Worm (Caenorhabditis elegans): ENCODE results near the gene cyp-35C1.

The cyp-35C1 gene

DNA sequence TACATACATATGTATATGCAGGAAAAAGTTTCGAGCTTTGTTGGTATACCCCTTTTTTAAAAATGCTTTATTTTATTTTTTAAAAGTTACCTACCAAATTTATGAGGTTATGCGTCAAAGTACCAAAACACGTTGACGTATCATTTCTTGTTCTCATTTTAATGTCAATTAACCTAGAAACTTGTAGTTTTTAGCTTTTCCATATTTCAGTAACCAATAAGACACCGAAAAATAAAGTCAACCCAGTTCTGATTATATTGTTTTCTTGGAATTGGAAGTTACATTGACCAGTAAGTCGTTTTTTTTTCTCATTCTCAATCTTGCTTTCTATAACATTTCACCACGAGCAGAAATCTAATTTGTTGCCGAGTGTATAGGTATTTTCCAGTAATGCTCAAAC is 38.6 kb upstream of the cyp-35C1 start, which contains the start of gene srw-145:
srw-145 (plus strand) TSS at position 301 of the 400 bp plus-strand sequence.
- no peak for TF ChIP-seq sdz-12 (GFP tag; optimal IDR thresholded peaks at IDR 0.05)
- TF ChIP-seq dmd-6 (GFP tag; IDR thresholded peaks at IDR 0.05) = no peak
- no peak for TF ChIP-seq gei-8 (GFP tag; optimal IDR thresholded peaks at IDR 0.05)
- no peak for TF ChIP-seq dmd-9 (GFP tag; IDR thresholded peaks at IDR 0.05)
- no peak for TF ChIP-seq mdt-29 (GFP tag; IDR thresholded peaks at IDR 0.05)
- TF ChIP-seq aha-1 (tag) = peak; percentile 41
- no peak for TF ChIP-seq zag-1 (tag; optimal IDR thresholded peaks at IDR 0.05)
- TF ChIP-seq ctbp-1 (GFP tag; IDR thresholded peaks at IDR 0.05) = no peak
- TF ChIP-seq nhr-11 (tag; optimal IDR thresholded peaks at IDR 0.05) = peak; percentile 6
- TF ChIP-seq ZK546.5 (tag; optimal IDR thresholded peaks at IDR 0.05) = no peak
- no peak for TF ChIP-seq hif-1 (tag; optimal IDR thresholded peaks at IDR 0.05)
- TF ChIP-seq ceh-20 (GFP tag; IDR thresholded peaks at IDR 0.05) = no peak

DNA sequence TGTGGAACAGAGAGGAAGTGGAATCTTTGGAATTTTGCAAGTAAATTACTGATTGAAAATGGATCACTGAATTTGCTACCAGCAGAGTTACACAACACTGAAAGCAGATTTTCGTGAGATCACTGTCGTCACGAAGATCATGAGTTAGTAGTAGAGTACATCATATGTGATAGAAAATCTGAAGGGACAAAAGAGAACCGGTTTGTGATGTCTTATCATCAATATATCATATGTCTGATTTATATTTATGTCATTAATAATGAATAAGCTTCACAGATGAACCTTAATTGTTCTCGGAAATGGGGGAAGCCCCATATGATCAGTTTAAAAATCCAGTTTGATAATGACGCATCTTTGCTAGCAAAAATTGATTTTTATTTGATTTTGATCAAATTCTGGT is 37.8 kb upstream of the cyp-35C1 start:
- TF ChIP-seq mdl-1 (tag; optimal IDR thresholded peaks at IDR 0.05) = peak in 1 of 2 experiments; percentile 44
- no peak for TF ChIP-seq snpc-4 (tag; optimal IDR thresholded peaks at IDR 0.05)
- peak; percentile 70 for TF ChIP-seq hlh-30 (tag; optimal IDR thresholded peaks at IDR 0.05; ENCODE audit: insufficient read depth)
- TF ChIP-seq nhr-28 (tag; optimal IDR thresholded peaks at IDR 0.05) = peak; percentile 33
- TF ChIP-seq aha-1 (tag) = peak; percentile 23
- TF ChIP-seq zip-2 (tag; optimal IDR thresholded peaks at IDR 0.05) = no peak

DNA sequence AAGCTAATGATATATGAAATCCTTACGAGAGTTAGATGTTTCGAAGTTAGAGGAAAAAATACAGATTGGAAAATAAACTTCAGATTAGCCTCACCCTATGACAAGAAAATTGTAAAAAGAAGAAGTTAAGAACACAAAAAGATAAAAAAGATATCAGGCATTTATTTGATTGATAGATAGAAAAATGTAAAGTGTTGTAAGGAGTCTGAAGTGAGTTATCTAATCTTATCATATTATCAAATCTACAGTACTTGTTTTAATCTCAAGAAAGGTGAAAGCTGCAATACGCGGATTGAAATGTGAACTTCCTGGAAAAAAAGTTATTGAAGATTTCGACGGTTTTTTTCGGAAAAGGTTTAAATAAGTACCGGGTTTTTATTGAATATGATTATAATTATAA is 37.1 kb upstream of the cyp-35C1 start:
- TF ChIP-seq gei-8 (GFP tag; optimal IDR thresholded peaks at IDR 0.05) (no peak), snpc-4 (tag; optimal IDR thresholded peaks at IDR 0.05) (no peak), ama-1 (optimal IDR thresholded peaks at IDR 0.05) (no peak), F44E2.7 (GFP tag; IDR thresholded peaks at IDR 0.05) (no peak), spr-3 (GFP tag; optimal IDR thresholded peaks at IDR 0.05) (no peak), sdz-12 (GFP tag; optimal IDR thresholded peaks at IDR 0.05) (no peak), nhr-111 (GFP tag; optimal IDR thresholded peaks at IDR 0.05) (no peak), ceh-32 (tag; optimal IDR thresholded peaks at IDR 0.05; ENCODE audit: poor library complexity) (no peak), mxl-2 (GFP tag; conservative IDR thresholded peaks at IDR 0.05) (no peak)

DNA sequence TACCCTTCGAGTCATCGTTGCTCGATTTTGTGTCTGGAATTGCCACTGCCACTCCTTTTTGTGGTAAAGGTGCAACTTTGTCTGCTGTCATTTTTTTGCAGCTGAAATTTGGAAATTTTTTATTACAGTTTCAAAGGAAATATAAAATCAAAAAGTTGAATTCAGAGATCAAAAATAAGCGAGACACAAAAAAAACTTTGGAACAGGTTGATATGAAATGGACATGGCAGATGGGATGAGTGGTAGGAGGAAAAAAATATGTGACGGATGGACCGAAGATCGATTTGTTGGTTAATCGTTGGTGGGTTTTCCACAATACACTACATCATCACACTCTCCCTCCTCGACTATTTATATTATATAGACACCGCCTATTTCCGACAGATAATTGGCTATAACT is 36.3 kb upstream of the cyp-35C1 start, which contains the start of gene R10D12.1:
R10D12.1 (minus strand) TSS at position 101 of the 400 bp plus-strand sequence.
- TF ChIP-seq nhr-28 (tag; optimal IDR thresholded peaks at IDR 0.05) (peak; percentile 19), madf-9 (GFP tag; conservative IDR thresholded peaks at IDR 0.05) (no peak), hlh-30 (tag; optimal IDR thresholded peaks at IDR 0.05; ENCODE audit: insufficient read depth) (peak; percentile 7), F37D6.2 (tag; optimal IDR thresholded peaks at IDR 0.05) (no peak), dmd-9 (GFP tag; IDR thresholded peaks at IDR 0.05) (no peak)

DNA sequence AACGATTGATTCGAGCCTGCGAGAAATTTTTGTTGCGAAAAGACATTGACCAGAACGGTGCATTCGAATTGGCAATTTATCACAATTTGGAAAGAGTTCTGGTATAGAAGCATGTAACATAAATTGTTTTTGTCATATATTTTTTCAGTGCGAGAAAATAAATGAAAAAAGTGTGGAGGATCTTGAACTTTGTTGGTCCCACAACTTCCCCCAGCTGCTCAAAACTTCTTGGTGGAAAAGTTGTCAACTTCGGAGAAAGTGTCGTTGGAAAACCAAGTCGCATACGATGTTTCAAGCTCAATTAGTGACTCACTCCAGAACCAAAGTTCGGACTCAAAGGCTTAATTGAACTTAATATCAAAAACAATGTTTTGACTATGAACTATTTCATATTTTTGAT is 33.7 kb upstream of the cyp-35C1 start:
- TF ChIP-seq aha-1 (tag) (peak; percentile 94), Y5F2A.4 (GFP tag; optimal IDR thresholded peaks at IDR 0.05) (no peak), daf-12 (tag; optimal IDR thresholded peaks at IDR 0.05) (no peak), ctbp-1 (GFP tag; IDR thresholded peaks at IDR 0.05) (no peak), mep-1 (tag; optimal IDR thresholded peaks at IDR 0.05) (no peak), ZK546.5 (tag; optimal IDR thresholded peaks at IDR 0.05) (no peak), unc-62 (GFP tag; optimal IDR thresholded peaks at IDR 0.05 in 1 of 2) (peak in 1 of 2 experiments; percentile 34), unc-62 (tag; optimal IDR thresholded peaks at IDR 0.05) (no peak), set-16 (GFP tag; IDR thresholded peaks at IDR 0.05) (no peak)

DNA sequence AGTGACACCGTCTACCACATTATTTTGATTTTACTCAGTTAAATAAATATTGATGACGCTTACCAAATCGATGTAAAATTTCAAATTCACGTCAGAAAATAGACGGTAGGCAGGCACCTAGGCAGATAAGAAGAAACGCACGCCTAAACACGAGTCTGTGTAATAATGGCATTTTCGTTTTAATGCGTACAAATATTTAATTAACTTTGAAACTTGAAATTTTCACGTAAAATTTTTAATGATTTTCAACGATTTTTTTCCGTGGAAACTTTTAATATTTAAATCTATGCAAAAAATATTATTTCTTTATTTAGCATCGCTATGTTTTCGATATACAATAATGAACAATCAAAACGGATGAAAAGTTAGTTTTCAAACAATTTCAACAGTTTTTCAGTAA is 32.9 kb upstream of the cyp-35C1 start, which contains the start of gene C06B3.16:
C06B3.16 (plus strand) TSS at position 301 of the 400 bp plus-strand sequence.
- no peak for TF ChIP-seq F37D6.2 (tag; optimal IDR thresholded peaks at IDR 0.05)
- peak; percentile 18 for TF ChIP-seq aha-1 (tag)

Measured in whole organism, L4 larva.